Worm (Caenorhabditis elegans): Measurements from ENCODE around the gene mec-17.

ce11 chrIV:8028372-8028771, 41.4 kb upstream of the mec-17 start:
- TF ChIP-seq ztf-11 (tag; optimal IDR thresholded peaks at IDR 0.05) (no peak), zag-1 (tag; optimal IDR thresholded peaks at IDR 0.05) (no peak), C34F6.9 (tag; optimal IDR thresholded peaks at IDR 0.05) (no peak), ceh-82 (tag; optimal IDR thresholded peaks at IDR 0.05) (no peak), unc-62 (GFP tag; optimal IDR thresholded peaks at IDR 0.05) (no peak), lsy-2 (tag; optimal IDR thresholded peaks at IDR 0.05) (peak in 1 of 2 experiments; percentile 33), ztf-4 (tag; optimal IDR thresholded peaks at IDR 0.05) (no peak), nhr-237 (tag; optimal IDR thresholded peaks at IDR 0.05) (no peak), skn-1 (tag; optimal IDR thresholded peaks at IDR 0.05) (no peak), nhr-77 (tag; optimal IDR thresholded peaks at IDR 0.05) (no peak), nhr-23 (tag; optimal IDR thresholded peaks at IDR 0.05) (no peak), Y55F3AM.14 (GFP tag; optimal IDR thresholded peaks at IDR 0.05) (peak; percentile 55)
